Fruit fly (Drosophila melanogaster): ENCODE measurements around the gene CG31683.

dm6 chr2L:20486050-20486751, 36.4 kb upstream of the CG31683 start:
- TF ChIP-seq tj (GFP tag; optimal IDR thresholded peaks at IDR 0.05) (no peak), toe (GFP tag; optimal IDR thresholded peaks at IDR 0.05) (no peak), Hr96 (GFP tag; optimal IDR thresholded peaks at IDR 0.05) (no peak), kay (GFP tag; ENCODE audit: borderline replicate concordance) (no peak), CG1620 (GFP tag; optimal IDR thresholded peaks at IDR 0.05) (no peak), CG5204 (GFP tag; optimal IDR thresholded peaks at IDR 0.05) (no peak), CG7045 (GFP tag; optimal IDR thresholded peaks at IDR 0.05) (no peak), CG11617 (GFP tag; optimal IDR thresholded peaks at IDR 0.05) (no peak), Mnt (GFP tag; optimal IDR thresholded peaks at IDR 0.05) (no peak), CG14711 (tag; optimal IDR thresholded peaks at IDR 0.05) (no peak), CG33017 (tag; optimal IDR thresholded peaks at IDR 0.05) (no peak), bab1 (GFP tag; optimal IDR thresholded peaks at IDR 0.05) (no peak), ovo (GFP tag; optimal IDR thresholded peaks at IDR 0.05) (no peak)

All from whole organism, adult.